Worm (Caenorhabditis elegans) whole organism, young adult: ENCODE measurements around the gene mig-14.

ENCODE experiments used
- B0019.2 ChIP-seq: fragments of 200-800 bp; sonication (Bioruptor generic); conservative IDR thresholded peaks from 2 replicates; pipeline ENCODE4 v1.3.6; 2022; ENCODE audit warnings: missing genetic modification reagents, missing genetic modification characterization, missing compliant biosample characterization
- C06A6.2 ChIP-seq: fragments of 200-800 bp; sonication (Bioruptor generic); conservative IDR thresholded peaks from 2 replicates; pipeline ENCODE4 v1.3.6; 2022; ENCODE audit warnings: missing genetic modification characterization, missing compliant biosample characterization
- F10E7.11 ChIP-seq: sonication (generic microtip); optimal IDR thresholded peaks from 2 replicates; lab custom pipeline; 2017; ENCODE audit warnings: mild to moderate bottlenecking, missing genetic modification characterization, moderate library complexity, missing compliant biosample characterization
- F37B4.10 ChIP-seq: fragments of 200-800 bp; sonication (Bioruptor generic); IDR thresholded peaks from 2 replicates; pipeline ENCODE4 v1.3.6; 2022; ENCODE audit warnings: missing genetic modification characterization, missing compliant biosample characterization
- F52B5.7 ChIP-seq: sonication (generic microtip); optimal IDR thresholded peaks from 2 replicates; lab custom pipeline; 2016; ENCODE audit warnings: mild to moderate bottlenecking, missing genetic modification characterization, missing compliant biosample characterization
- F57C9.4 ChIP-seq: sonication (generic microtip); optimal IDR thresholded peaks from 2 replicates; lab custom pipeline; 2017; ENCODE audit warnings: mild to moderate bottlenecking, missing genetic modification characterization, missing compliant biosample characterization
- Y53F4B.3 ChIP-seq: fragments of 200-800 bp; sonication (Bioruptor generic); IDR thresholded peaks from 2 replicates; pipeline ENCODE4 v1.3.6; 2022; ENCODE audit warnings: missing genetic modification reagents, missing genetic modification characterization, missing compliant biosample characterization
- Y53G8AR.9 ChIP-seq: fragments of 200-800 bp; sonication (Bioruptor generic); conservative IDR thresholded peaks from 2 replicates; pipeline ENCODE4 v1.3.6; 2022; ENCODE audit warnings: missing genetic modification reagents, missing genetic modification characterization, missing compliant biosample characterization
- Y56A3A.18 ChIP-seq: fragments of 200-800 bp; sonication (Bioruptor generic); IDR thresholded peaks from 2 replicates; pipeline ENCODE4 v1.3.6; 2022; ENCODE audit warnings: missing genetic modification reagents, missing genetic modification characterization, missing compliant biosample characterization
- Y67H2A.10 ChIP-seq: fragments of 200-800 bp; sonication (Bioruptor generic); conservative IDR thresholded peaks from 2 replicates; pipeline ENCODE4 v1.3.6; 2022; ENCODE audit warnings: missing genetic modification reagents, missing genetic modification characterization, missing compliant biosample characterization
- Y79H2A.3 ChIP-seq: fragments of 200-800 bp; sonication (Bioruptor generic); conservative IDR thresholded peaks from 2 replicates; pipeline ENCODE4 v1.3.6; 2022; ENCODE audit warnings: missing genetic modification reagents, missing genetic modification characterization, missing compliant biosample characterization
- Y95B8A.8 ChIP-seq: fragments of 200-800 bp; sonication (Bioruptor generic); IDR thresholded peaks from 2 replicates; pipeline ENCODE4 v1.3.6; 2022; ENCODE audit warnings: missing genetic modification reagents, missing genetic modification characterization, missing compliant biosample characterization
- ZK185.1 ChIP-seq: sonication (generic microtip); optimal IDR thresholded peaks from 2 replicates; lab custom pipeline; 2016; ENCODE audit warnings: mild to moderate bottlenecking, missing genetic modification characterization, missing compliant biosample characterization; ENCODE audit not compliant: poor library complexity, severe bottlenecking
- atf-7 ChIP-seq: sonication (generic microtip); optimal IDR thresholded peaks from 2 replicates; lab custom pipeline; 2017; ENCODE audit warnings: mild to moderate bottlenecking, missing genetic modification characterization, missing compliant biosample characterization
- athp-1 ChIP-seq: sonication (generic microtip); optimal IDR thresholded peaks from 2 replicates; lab custom pipeline; 2017; ENCODE audit warnings: mild to moderate bottlenecking, missing genetic modification characterization, missing compliant biosample characterization
- attf-5 ChIP-seq: fragments of 200-800 bp; sonication (Bioruptor generic); optimal IDR thresholded peaks from 2 replicates; lab custom pipeline; 2018; ENCODE audit warnings: mild to moderate bottlenecking, missing genetic modification characterization, missing compliant biosample characterization
- attf-6 ChIP-seq: fragments of 200-800 bp; sonication (Bioruptor generic); IDR thresholded peaks from 2 replicates; pipeline ENCODE4 v1.3.6; 2022; ENCODE audit warnings: missing genetic modification reagents, missing genetic modification characterization, missing compliant biosample characterization
- ceh-79 ChIP-seq: sonication (generic microtip); optimal IDR thresholded peaks from 2 replicates; lab custom pipeline; 2017; ENCODE audit warnings: mild to moderate bottlenecking, missing genetic modification characterization, missing compliant biosample characterization
- ceh-91 ChIP-seq: fragments of 200-800 bp; sonication (Bioruptor generic); IDR thresholded peaks from 2 replicates; pipeline ENCODE4 v1.3.6; 2022; ENCODE audit warnings: missing genetic modification reagents, missing genetic modification characterization, missing compliant biosample characterization
- die-1 ChIP-seq: sonication (generic microtip); optimal IDR thresholded peaks from 2 replicates; lab custom pipeline; 2016; ENCODE audit warnings: missing genotype, mild to moderate bottlenecking, missing genetic modification characterization, missing compliant biosample characterization
- dox-1 ChIP-seq: fragments of 200-800 bp; sonication (Bioruptor generic); IDR thresholded peaks from 2 replicates; pipeline ENCODE4 v1.3.6; 2022; ENCODE audit warnings: missing genetic modification reagents, missing genetic modification characterization, missing compliant biosample characterization
- ekl-4 ChIP-seq: fragments of 200-800 bp; sonication (Bioruptor generic); IDR thresholded peaks from 2 replicates; pipeline ENCODE4 v1.3.6; 2022; ENCODE audit warnings: missing genetic modification reagents, missing genetic modification characterization, missing compliant biosample characterization
- ets-4 ChIP-seq: fragments of 200-800 bp; sonication (Bioruptor generic); optimal IDR thresholded peaks from 2 replicates; lab custom pipeline; 2018; ENCODE audit warnings: mild to moderate bottlenecking, missing genetic modification characterization, missing compliant biosample characterization
- hlh-26 ChIP-seq: fragments of 200-800 bp; sonication (Bioruptor generic); conservative IDR thresholded peaks from 2 replicates; pipeline ENCODE4 v1.3.6; 2022; ENCODE audit warnings: missing genetic modification reagents, missing genetic modification characterization, missing compliant biosample characterization
- hmg-20 ChIP-seq: fragments of 200-800 bp; sonication (Bioruptor generic); IDR thresholded peaks from 2 replicates; pipeline ENCODE4 v1.3.6; 2022; ENCODE audit warnings: missing genetic modification reagents, missing genetic modification characterization, missing compliant biosample characterization
- let-526 ChIP-seq: fragments of 200-800 bp; sonication (Bioruptor generic); IDR thresholded peaks from 2 replicates; pipeline ENCODE4 v1.3.6; 2022; ENCODE audit warnings: missing genetic modification reagents, missing genetic modification characterization, missing compliant biosample characterization
- lin-26 ChIP-seq: fragments of 200-800 bp; sonication (Bioruptor generic); IDR thresholded peaks from 2 replicates; pipeline ENCODE4 v1.3.6; 2022; ENCODE audit warnings: missing genetic modification reagents, missing genetic modification characterization, missing compliant biosample characterization
- lin-35 ChIP-seq, 3 experiments: fragments of 150-350 bp in 2 of 3; sonication (generic microtip) in 1 of 3; optimal IDR thresholded peaks; 2 replicates each; lab custom pipeline; 2014 to 2018; ENCODE audit warnings: missing biosample characterization in 3 of 3, missing genetic modification characterization in 3 of 3, missing genetic modification reagents in 3 of 3
- lin-54 ChIP-seq: fragments of 200-800 bp; sonication (Bioruptor generic); optimal IDR thresholded peaks from 2 replicates; lab custom pipeline; 2018; ENCODE audit warnings: mild to moderate bottlenecking, missing genetic modification characterization, missing compliant biosample characterization
- madf-10 ChIP-seq: sonication (generic microtip); optimal IDR thresholded peaks from 2 replicates; lab custom pipeline; 2016; ENCODE audit warnings: mild to moderate bottlenecking, missing genetic modification characterization, missing compliant biosample characterization
- madf-3 ChIP-seq: fragments of 200-800 bp; sonication (Bioruptor generic); IDR thresholded peaks from 2 replicates; pipeline ENCODE4 v1.3.6; 2022; ENCODE audit warnings: missing genetic modification reagents, missing genetic modification characterization, missing compliant biosample characterization
- madf-6 ChIP-seq: fragments of 200-800 bp; sonication (Bioruptor generic); IDR thresholded peaks from 2 replicates; pipeline ENCODE4 v1.3.6; 2022; ENCODE audit warnings: missing genetic modification reagents, missing genetic modification characterization, missing compliant biosample characterization
- madf-8 ChIP-seq: fragments of 200-800 bp; sonication (Bioruptor generic); conservative IDR thresholded peaks from 2 replicates; pipeline ENCODE4 v1.3.6; 2022; ENCODE audit warnings: missing genetic modification reagents, missing genetic modification characterization, missing compliant biosample characterization
- mxl-1 ChIP-seq: sonication (generic microtip); optimal IDR thresholded peaks from 2 replicates; lab custom pipeline; 2016; ENCODE audit warnings: missing genetic modification characterization, missing compliant biosample characterization
- nfyb-1 ChIP-seq: fragments of 200-800 bp; sonication (Bioruptor generic); IDR thresholded peaks from 2 replicates; pipeline ENCODE4 v1.3.6; 2022; ENCODE audit warnings: missing genetic modification reagents, missing genetic modification characterization, missing compliant biosample characterization
- nhr-27 ChIP-seq: fragments of 200-800 bp; sonication (Bioruptor generic); optimal IDR thresholded peaks from 2 replicates; lab custom pipeline; 2018; ENCODE audit warnings: mild to moderate bottlenecking, missing genetic modification characterization, moderate library complexity, missing compliant biosample characterization
- pbrm-1 ChIP-seq: fragments of 200-800 bp; sonication (Bioruptor generic); IDR thresholded peaks from 2 replicates; pipeline ENCODE4 v1.3.6; 2022; ENCODE audit warnings: missing genetic modification reagents, missing genetic modification characterization, missing compliant biosample characterization
- rcor-1 ChIP-seq: fragments of 200-800 bp; sonication (Bioruptor generic); IDR thresholded peaks from 2 replicates; pipeline ENCODE4 v1.3.6; 2022; ENCODE audit warnings: missing genetic modification reagents, missing genetic modification characterization, missing compliant biosample characterization
- sdz-38 ChIP-seq: sonication (generic microtip); optimal IDR thresholded peaks from 2 replicates; lab custom pipeline; 2016; ENCODE audit warnings: missing genotype, missing genetic modification characterization, missing compliant biosample characterization
- sea-2 ChIP-seq: fragments of 200-800 bp; sonication (Bioruptor generic); IDR thresholded peaks from 2 replicates; pipeline ENCODE4 v1.3.6; 2022; ENCODE audit warnings: missing genetic modification characterization, missing compliant biosample characterization
- snpc-1.1 ChIP-seq: sonication (generic microtip); optimal IDR thresholded peaks from 2 replicates; lab custom pipeline; 2017; ENCODE audit warnings: missing genetic modification characterization, mild to moderate bottlenecking, missing compliant biosample characterization, antibody characterized with exemption, moderate library complexity, missing genotype, missing genetic modification reagents; ENCODE audit not compliant: insufficient read depth
- snpc-4 ChIP-seq, 5 experiments: fragments of 150-350 bp in 1 of 5; sonication (generic microtip) in 4 of 5; optimal IDR thresholded peaks; 2 replicates each; lab custom pipeline; 2014 to 2018; ENCODE audit warnings: missing genetic modification characterization in 5 of 5, missing biosample characterization in 3 of 5, antibody characterized with exemption in 2 of 5, mild to moderate bottlenecking in 2 of 5, missing compliant biosample characterization in 2 of 5, missing genotype in 2 of 5, moderate library complexity in 2 of 5, missing genetic modification reagents in 1 of 5
- sptf-2 ChIP-seq: fragments of 200-800 bp; sonication (Bioruptor generic); optimal IDR thresholded peaks from 2 replicates; lab custom pipeline; 2018; ENCODE audit warnings: mild to moderate bottlenecking, missing genetic modification characterization, missing compliant biosample characterization
- tbp1 ChIP-seq: fragments of 200-800 bp; sonication (Bioruptor generic); optimal IDR thresholded peaks from 2 replicates; lab custom pipeline; 2018; ENCODE audit warnings: mild to moderate bottlenecking, missing genetic modification characterization, missing compliant biosample characterization
- tlf-1 ChIP-seq: fragments of 200-800 bp; sonication (Bioruptor generic); optimal IDR thresholded peaks from 2 replicates; lab custom pipeline; 2018; ENCODE audit warnings: mild to moderate bottlenecking, missing genetic modification characterization, missing compliant biosample characterization
- unc-130 ChIP-seq: sonication (generic microtip); optimal IDR thresholded peaks from 2 replicates; lab custom pipeline; 2016; ENCODE audit warnings: missing genetic modification reagents, missing genetic modification characterization, missing compliant biosample characterization
- zfh-2 ChIP-seq: fragments of 200-800 bp; sonication (Bioruptor generic); conservative IDR thresholded peaks from 2 replicates; pipeline ENCODE4 v1.3.6; 2022; ENCODE audit warnings: missing genetic modification reagents, missing genetic modification characterization, missing compliant biosample characterization
- ztf-26 ChIP-seq: sonication (generic microtip); optimal IDR thresholded peaks from 2 replicates; lab custom pipeline; 2017; ENCODE audit warnings: missing genetic modification characterization, missing compliant biosample characterization
- ztf-6 ChIP-seq: fragments of 200-800 bp; sonication (Bioruptor generic); IDR thresholded peaks from 2 replicates; pipeline ENCODE4 v1.3.6; 2022; ENCODE audit warnings: missing genetic modification reagents, missing genetic modification characterization, missing compliant biosample characterization

The mig-14 gene

DNA sequence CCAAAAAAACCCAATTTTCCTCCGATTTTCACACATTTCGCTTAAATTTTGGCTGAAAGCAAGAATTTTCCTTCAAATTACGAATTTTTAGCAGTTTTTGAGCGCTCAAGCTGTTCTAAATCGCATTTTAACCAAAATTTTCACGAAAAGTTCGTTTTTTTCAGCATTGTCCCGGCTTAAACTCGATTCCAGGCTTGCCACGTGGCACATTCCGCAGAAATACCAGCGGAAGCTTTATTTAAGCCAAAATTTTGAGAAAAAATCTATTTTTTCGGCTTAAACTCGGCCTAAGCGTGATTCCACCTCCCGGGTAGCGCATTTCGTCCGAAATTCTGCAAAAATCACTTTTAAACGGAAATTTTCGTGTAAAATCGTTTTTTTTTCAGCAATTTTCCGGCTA is 17.8 kb upstream of the mig-14 start (continued):
- TF ChIP-seq ZK185.1 (tag; lab: Kevin White, UChicago) (no peak), hmg-20 (GFP tag; lab: Robert Waterston, UW) (no peak), madf-3 (GFP tag; lab: Robert Waterston, UW) (no peak), ztf-26 (tag; lab: Kevin White, UChicago) (no peak), athp-1 (tag; lab: Kevin White, UChicago) (peak; percentile 25), lin-54 (no peak), atf-7 (no peak), ekl-4 (GFP tag; lab: Robert Waterston, UW) (no peak), madf-6 (GFP tag; lab: Robert Waterston, UW) (peak; percentile 38; the same call in 1 of the 2 replicates), F37B4.10 (GFP tag; lab: Robert Waterston, UW) (no peak), F10E7.11 (tag; lab: Kevin White, UChicago) (no peak), lin-26 (GFP tag; lab: Robert Waterston, UW) (no peak), madf-10 (tag; lab: Kevin White, UChicago) (no peak), Y53F4B.3 (GFP tag; lab: Robert Waterston, UW) (no peak), Y67H2A.10 (GFP tag; lab: Robert Waterston, UW) (no peak), snpc-1.1 (tag; lab: Kevin White, UChicago) (no peak), ets-4 (GFP tag; lab: Kevin White, UChicago) (no peak), Y95B8A.8 (GFP tag; lab: Robert Waterston, UW) (peak; percentile 71; the same call in 1 of the 2 replicates), Y79H2A.3 (no peak), nhr-27 (tag; lab: Kevin White, UChicago) (no peak), sdz-38 (tag; lab: Kevin White, UChicago) (no peak), F52B5.7 (tag; lab: Kevin White, UChicago) (no peak), pbrm-1 (no peak), tbp1 (GFP tag; lab: Kevin White, UChicago) (no peak), die-1 (tag; lab: Kevin White, UChicago) (no peak), B0019.2 (GFP tag; lab: Robert Waterston, UW) (no peak), let-526 (GFP tag; lab: Robert Waterston, UW) (no peak), ceh-79 (no peak), snpc-4 (GFP tag; optimal IDR thresholded peaks at IDR 0.05; lab: Kevin White, UChicago) (no peak), snpc-4 (tag; optimal IDR thresholded peaks at IDR 0.05; lab: Kevin White, UChicago) (no peak), tlf-1 (no peak), sea-2 (GFP tag; lab: Robert Waterston, UW) (no peak), C06A6.2 (GFP tag; lab: Robert Waterston, UW) (no peak), ztf-6 (GFP tag; lab: Robert Waterston, UW) (no peak), attf-5 (GFP tag; lab: Kevin White, UChicago) (no peak), dox-1 (GFP tag; lab: Robert Waterston, UW) (0 out of 2 replicates have a peak, but pooled peaks have one; percentile 8), attf-6 (0 out of 2 replicates have a peak, but pooled peaks have one; percentile 15), Y53G8AR.9 (GFP tag; lab: Robert Waterston, UW) (no peak), rcor-1 (GFP tag; lab: Robert Waterston, UW) (no peak), hlh-26 (GFP tag; lab: Robert Waterston, UW) (no peak), madf-8 (GFP tag; lab: Robert Waterston, UW) (no peak), mxl-1 (tag; lab: Kevin White, UChicago) (no peak), lin-35 (GFP tag; optimal IDR thresholded peaks at IDR 0.05; lab: Kevin White, UChicago) (no peak), F57C9.4 (tag; lab: Kevin White, UChicago) (no peak), sptf-2 (GFP tag; lab: Kevin White, UChicago) (no peak), nfyb-1 (GFP tag; lab: Robert Waterston, UW) (no peak), zfh-2 (no peak), ceh-91 (GFP tag; lab: Robert Waterston, UW) (no peak), unc-130 (GFP tag; lab: Kevin White, UChicago) (no peak), Y56A3A.18 (GFP tag; lab: Robert Waterston, UW) (no peak)
